Fruit fly (Drosophila melanogaster) whole organism, embryonic: ENCODE results near the gene woc.
A peak's percentile ranks its signal among the peaks of the same experiment; 100 is the strongest.

Experiments
- Aef1 ChIP-seq: fragments of 200-800 bp; sonication (Bioruptor generic); IDR thresholded peaks from 3 replicates; pipeline ENCODE4 v1.3.6; 2022; ENCODE audit warnings: missing biosample characterization, missing genetic modification characterization
- B-H1 ChIP-seq: fragments of 200-800 bp; sonication (Bioruptor generic); IDR thresholded peaks from 3 replicates; pipeline ENCODE4 v1.3.6; 2022; ENCODE audit warnings: missing biosample characterization, missing genetic modification characterization
- BEAF-32 ChIP-seq: fragments of 200-800 bp; sonication (Bioruptor generic); optimal IDR thresholded peaks from 3 replicates; lab custom pipeline; 2017; ENCODE audit warnings: missing biosample characterization, missing genetic modification characterization, mild to moderate bottlenecking, moderate library complexity, missing genetic modification reagents
- CG10366 ChIP-seq: fragments of 200-800 bp; sonication (Bioruptor generic); IDR thresholded peaks from 2 replicates; pipeline ENCODE4 v1.3.6; 2022; ENCODE audit warnings: missing biosample characterization, missing genetic modification characterization
- CG10431 ChIP-seq: fragments of 200-800 bp; sonication (Bioruptor generic); optimal IDR thresholded peaks from 3 replicates; lab custom pipeline; 2018; ENCODE audit warnings: missing biosample characterization, mild to moderate bottlenecking, missing genetic modification characterization
- CG10462 ChIP-seq: fragments of 200-800 bp; sonication (Bioruptor generic); optimal IDR thresholded peaks from 2 replicates; lab custom pipeline; 2016; ENCODE audit warnings: missing biosample characterization, missing genetic modification characterization
- CG10979 ChIP-seq: fragments of 200-800 bp; sonication (Bioruptor generic); optimal IDR thresholded peaks from 2 replicates; lab custom pipeline; 2018; ENCODE audit warnings: missing biosample characterization, mild to moderate bottlenecking, missing genetic modification characterization, moderate library complexity
- CG11723 ChIP-seq: fragments of 200-800 bp; sonication (Bioruptor generic); optimal IDR thresholded peaks from 2 replicates; lab custom pipeline; 2017; ENCODE audit warnings: missing biosample characterization, mild to moderate bottlenecking, missing genetic modification characterization
- CG12155 ChIP-seq: fragments of 200-800 bp; sonication (Bioruptor generic); optimal IDR thresholded peaks from 3 replicates; lab custom pipeline; 2016; ENCODE audit warnings: missing biosample characterization, missing genetic modification characterization
- CG12299 ChIP-seq: fragments of 200-800 bp; sonication (Bioruptor generic); optimal IDR thresholded peaks from 2 replicates; lab custom pipeline; 2018; ENCODE audit warnings: missing biosample characterization, mild to moderate bottlenecking, missing genetic modification characterization
- CG14860 ChIP-seq: fragments of 200-800 bp; sonication (Bioruptor generic); IDR thresholded peaks from 3 replicates; pipeline ENCODE4 v1.3.6; 2022; ENCODE audit warnings: missing biosample characterization, missing genetic modification characterization; ENCODE audit not compliant: partially characterized antibody
- CG1792 ChIP-seq: fragments of 200-800 bp; sonication (Bioruptor generic); optimal IDR thresholded peaks from 2 replicates; lab custom pipeline; 2016; ENCODE audit warnings: missing biosample characterization, missing genetic modification characterization
- CG2116 ChIP-seq: fragments of 200-800 bp; sonication (Bioruptor generic); optimal IDR thresholded peaks from 3 replicates; lab custom pipeline; 2018; ENCODE audit warnings: missing biosample characterization, mild to moderate bottlenecking, missing genetic modification characterization
- CG31441 ChIP-seq: fragments of 200-800 bp; sonication (Bioruptor generic); IDR thresholded peaks from 2 replicates; pipeline ENCODE4 v1.3.6; 2022; ENCODE audit warnings: missing biosample characterization, missing genetic modification characterization
- CG34224 ChIP-seq: fragments of 200-800 bp; sonication (Bioruptor generic); IDR thresholded peaks from 3 replicates; pipeline ENCODE4 v1.3.6; 2022; ENCODE audit warnings: missing biosample characterization, missing genetic modification characterization; ENCODE audit not compliant: partially characterized antibody
- CG3838 ChIP-seq: fragments of 200-800 bp; sonication (Bioruptor generic); optimal IDR thresholded peaks from 3 replicates; lab custom pipeline; 2016; ENCODE audit warnings: missing biosample characterization, missing genetic modification characterization
- CG4360 ChIP-seq: fragments of 200-800 bp; sonication (Bioruptor generic); IDR thresholded peaks from 2 replicates; pipeline ENCODE4 v1.3.6; 2022; ENCODE audit warnings: missing biosample characterization, missing genetic modification characterization
- CG4404 ChIP-seq: fragments of 200-800 bp; sonication (Bioruptor generic); IDR thresholded peaks from 2 replicates; pipeline ENCODE4 v1.3.6; 2022; ENCODE audit warnings: missing biosample characterization, missing genetic modification characterization
- CG7786 ChIP-seq: fragments of 200-800 bp; sonication (Bioruptor generic); optimal IDR thresholded peaks from 2 replicates; lab custom pipeline; 2016; ENCODE audit warnings: missing biosample characterization, missing genetic modification characterization
- CG8089 ChIP-seq: fragments of 200-800 bp; sonication (Bioruptor generic); optimal IDR thresholded peaks from 3 replicates; lab custom pipeline; 2016; ENCODE audit warnings: missing biosample characterization, missing genetic modification characterization
- CG8478 ChIP-seq: fragments of >200 bp; optimal IDR thresholded peaks from 2 replicates; lab custom pipeline; 2018
- CG8924 ChIP-seq: fragments of 200-800 bp; optimal IDR thresholded peaks from 3 replicates; lab custom pipeline; 2019; ENCODE audit warnings: missing biosample characterization, mild to moderate bottlenecking, missing genetic modification characterization, moderate library complexity
- CG9437 ChIP-seq: fragments of 200-800 bp; sonication (Bioruptor generic); optimal IDR thresholded peaks from 2 replicates; lab custom pipeline; 2018; ENCODE audit warnings: missing biosample characterization, mild to moderate bottlenecking, missing genetic modification characterization
- CTCF ChIP-seq: fragments of 200-800 bp; sonication (Bioruptor generic); optimal IDR thresholded peaks from 2 replicates; lab custom pipeline; 2017; ENCODE audit warnings: missing biosample characterization, mild to moderate bottlenecking, missing genetic modification characterization, moderate library complexity
- Dp ChIP-seq: fragments of 200-800 bp; sonication (Bioruptor generic); optimal IDR thresholded peaks from 2 replicates; lab custom pipeline; 2018; ENCODE audit warnings: missing biosample characterization, mild to moderate bottlenecking, missing genetic modification characterization, moderate library complexity
- Elba2 ChIP-seq: fragments of 200-800 bp; sonication (Bioruptor generic); optimal IDR thresholded peaks from 3 replicates; lab custom pipeline; 2016; ENCODE audit warnings: missing biosample characterization, missing genetic modification characterization
- Fer3 ChIP-seq: fragments of 200-800 bp; sonication (Bioruptor generic); optimal IDR thresholded peaks from 2 replicates; lab custom pipeline; 2018; ENCODE audit warnings: missing biosample characterization, mild to moderate bottlenecking, missing genetic modification characterization, moderate library complexity
- HmgD ChIP-seq: fragments of 200-800 bp; sonication (Bioruptor generic); optimal IDR thresholded peaks from 3 replicates; lab custom pipeline; 2016; ENCODE audit warnings: missing biosample characterization, missing genetic modification characterization
- Hsf ChIP-seq: fragments of 200-800 bp; sonication (Bioruptor generic); optimal IDR thresholded peaks from 3 replicates; lab custom pipeline; 2016; ENCODE audit warnings: missing biosample characterization, missing genetic modification characterization
- Kr ChIP-seq: fragments of 200-800 bp; sonication (Bioruptor generic); optimal IDR thresholded peaks from 2 replicates; lab custom pipeline; 2017; ENCODE audit warnings: missing biosample characterization, mild to moderate bottlenecking, missing genetic modification characterization
- Med ChIP-seq: fragments of 200-800 bp; sonication (Bioruptor generic); peaks from one replicate; lab custom pipeline; 2016; ENCODE audit warnings: missing biosample characterization, missing genetic modification characterization, mild to moderate bottlenecking, inconsistent platforms, moderate library complexity
- NK7.1 ChIP-seq: fragments of 200-800 bp; sonication (Bioruptor generic); optimal IDR thresholded peaks from 3 replicates; lab custom pipeline; 2016; ENCODE audit warnings: missing biosample characterization, missing genetic modification characterization
- bbx ChIP-seq: fragments of 200-800 bp; sonication (Bioruptor generic); IDR thresholded peaks from 2 replicates; pipeline ENCODE4 v1.3.6; 2022; ENCODE audit warnings: missing biosample characterization, missing genetic modification characterization; ENCODE audit not compliant: partially characterized antibody
- bsh ChIP-seq, 2 experiments: fragments of 200-800 bp; sonication (Bioruptor generic); optimal IDR thresholded peaks; 2 replicates each; lab custom pipeline; 2017 to 2018; ENCODE audit warnings: mild to moderate bottlenecking in 2 of 2, missing biosample characterization in 2 of 2, missing genetic modification characterization in 2 of 2, moderate library complexity in 1 of 2
- fd96Cb ChIP-seq: fragments of 200-800 bp; sonication (Bioruptor generic); optimal IDR thresholded peaks from 2 replicates; lab custom pipeline; 2018; ENCODE audit warnings: missing biosample characterization, mild to moderate bottlenecking, missing genetic modification characterization, moderate library complexity
- hbn ChIP-seq: fragments of 200-800 bp; sonication (Bioruptor generic); IDR thresholded peaks from 2 replicates; pipeline ENCODE4 v1.3.6; 2022; ENCODE audit warnings: missing biosample characterization, missing genetic modification characterization; ENCODE audit not compliant: partially characterized antibody
- her ChIP-seq: fragments of 200-800 bp; sonication (Bioruptor generic); optimal IDR thresholded peaks from 2 replicates; lab custom pipeline; 2016; ENCODE audit warnings: missing biosample characterization, missing genetic modification characterization
- insv ChIP-seq, 2 experiments: fragments of 200-800 bp; sonication (Bioruptor generic); optimal IDR thresholded peaks; 3 replicates each; lab custom pipeline; 2016 to 2018; ENCODE audit warnings: missing biosample characterization in 2 of 2, missing genetic modification characterization in 2 of 2
- klu ChIP-seq: fragments of 200-800 bp; sonication (Bioruptor generic); IDR thresholded peaks from 2 replicates; pipeline ENCODE4 v1.3.6; 2022; ENCODE audit warnings: missing biosample characterization, missing genetic modification characterization
- lab ChIP-seq: fragments of 200-800 bp; sonication (Bioruptor generic); optimal IDR thresholded peaks from 3 replicates; lab custom pipeline; 2017; ENCODE audit warnings: missing biosample characterization, missing genetic modification characterization, mild to moderate bottlenecking, moderate library complexity, missing genetic modification reagents
- maf-S ChIP-seq: fragments of 200-800 bp; sonication (Bioruptor generic); optimal IDR thresholded peaks from 2 replicates; lab custom pipeline; 2016; ENCODE audit warnings: missing biosample characterization, missing genetic modification characterization
- nmo ChIP-seq: fragments of 200-800 bp; sonication (Bioruptor generic); optimal IDR thresholded peaks from 2 replicates; lab custom pipeline; 2018; ENCODE audit warnings: missing biosample characterization, mild to moderate bottlenecking, missing genetic modification characterization, moderate library complexity
- nom ChIP-seq: fragments of 200-800 bp; sonication (Bioruptor generic); optimal IDR thresholded peaks from 2 replicates; lab custom pipeline; 2017; ENCODE audit warnings: missing biosample characterization, missing genetic modification characterization, mild to moderate bottlenecking, moderate library complexity, missing genetic modification reagents
- sens ChIP-seq: fragments of 200-800 bp; sonication (Bioruptor generic); peaks from one replicate; lab custom pipeline; 2016; ENCODE audit warnings: missing biosample characterization, missing genetic modification characterization
- sim ChIP-seq: fragments of 200-800 bp; sonication (Bioruptor generic); IDR thresholded peaks from 2 replicates; pipeline ENCODE4 v1.3.6; 2022; ENCODE audit warnings: missing biosample characterization, missing genetic modification characterization
- sisA ChIP-seq: fragments of 200-800 bp; sonication (Bioruptor generic); IDR thresholded peaks from 2 replicates; pipeline ENCODE4 v1.3.6; 2022; ENCODE audit warnings: missing biosample characterization, missing genetic modification characterization
- ssp ChIP-seq: fragments of 200-800 bp; sonication (Bioruptor generic); IDR thresholded peaks from 2 replicates; pipeline ENCODE4 v1.3.6; 2022; ENCODE audit warnings: missing biosample characterization, missing genetic modification characterization
- tgo ChIP-seq: fragments of 200-800 bp; sonication (Bioruptor generic); IDR thresholded peaks from 3 replicates; pipeline ENCODE4 v1.3.6; 2022; ENCODE audit warnings: missing biosample characterization, missing genetic modification characterization
- wek ChIP-seq: fragments of 200-800 bp; sonication (Bioruptor generic); optimal IDR thresholded peaks from 3 replicates; lab custom pipeline; 2018; ENCODE audit warnings: missing biosample characterization, mild to moderate bottlenecking, missing genetic modification characterization, moderate library complexity
- zen2 ChIP-seq: fragments of 200-800 bp; sonication (Bioruptor generic); IDR thresholded peaks from 3 replicates; pipeline ENCODE4 v1.3.6; 2022; ENCODE audit warnings: missing biosample characterization, missing genetic modification characterization; ENCODE audit not compliant: partially characterized antibody

Gene woc

DNA sequence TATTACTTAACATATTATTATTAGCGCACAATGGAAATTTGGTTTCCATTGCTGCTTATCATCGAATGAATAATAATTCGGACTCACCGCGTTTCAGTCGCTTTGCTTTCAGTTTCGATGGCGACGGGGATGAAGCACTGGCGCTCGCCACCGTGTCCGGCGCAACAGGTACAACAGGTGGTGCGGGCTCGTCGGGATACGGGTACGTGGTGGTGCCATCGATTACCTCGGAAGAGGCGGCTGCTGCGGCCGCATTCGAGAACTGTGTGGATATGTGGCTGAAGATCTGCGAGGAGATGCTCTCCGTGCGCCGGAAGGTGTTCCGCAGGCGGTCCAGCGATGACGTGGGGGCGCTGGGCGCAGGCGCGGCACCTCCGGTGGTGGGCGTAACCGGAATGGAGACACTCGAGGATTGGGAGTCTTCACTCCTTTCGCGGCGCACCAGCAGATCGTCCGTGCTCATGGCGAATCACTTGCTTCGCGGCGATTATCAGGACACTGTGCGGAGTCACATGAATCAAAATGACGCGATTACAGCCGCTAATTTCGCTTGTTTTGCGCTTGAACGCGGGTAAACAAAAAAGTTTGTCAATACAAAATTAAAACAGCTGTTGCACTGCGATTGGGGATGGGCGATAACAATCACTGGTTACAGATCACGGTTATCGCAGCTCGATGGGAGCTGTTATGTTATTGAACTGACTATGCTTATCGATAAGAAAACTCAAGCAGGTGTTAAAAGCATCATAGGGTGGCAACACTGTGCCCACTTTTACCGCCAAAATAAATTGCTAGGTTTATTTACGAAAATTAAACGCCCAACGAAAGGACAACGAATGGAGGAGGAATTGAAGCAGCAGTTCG, 25.2 kb downstream of the woc start, which contains the start of the genes CG31064 and PolA2 (continued):
- TF ChIP-seq bbx (GFP tag; lab: Robert Waterston, UW) = peak; percentile 89
- TF ChIP-seq CG8089 = no peak
- 0 out of 2 replicates have a peak, but pooled peaks have one; percentile 30 for TF ChIP-seq ssp
- peak; percentile 69 for TF ChIP-seq hbn
- TF ChIP-seq sens (GFP tag; lab: Kevin White, UChicago) = peak; percentile 72
- no peak for TF ChIP-seq CG10366 (GFP tag; lab: Robert Waterston, UW)
- no peak for TF ChIP-seq bsh (GFP tag; optimal IDR thresholded peaks at IDR 0.05; lab: Kevin White, UChicago)
- TF ChIP-seq NK7.1 = no peak
- no peak for TF ChIP-seq wek
- peak; percentile 9 for TF ChIP-seq CG8924 (tag; lab: Kevin White, UChicago)
- TF ChIP-seq Hsf (GFP tag; lab: Kevin White, UChicago) = peak; percentile 3
- TF ChIP-seq CG12155 = peak; percentile 8
- TF ChIP-seq nom = no peak
- TF ChIP-seq CTCF (GFP tag; lab: Kevin White, UChicago) = peak; percentile 14
- no peak for TF ChIP-seq CG3838
- no peak for TF ChIP-seq her (GFP tag; lab: Kevin White, UChicago)
- no peak for TF ChIP-seq B-H1 (GFP tag; lab: Robert Waterston, UW)
- peak; percentile 58 for TF ChIP-seq HmgD
- 0 out of 2 replicates have a peak, but pooled peaks have one; percentile 28 for TF ChIP-seq CG4404 (GFP tag; lab: Robert Waterston, UW)
- TF ChIP-seq CG10462 (GFP tag; lab: Kevin White, UChicago) = no peak
- no peak for TF ChIP-seq CG7786 (GFP tag; lab: Kevin White, UChicago)
- peak; percentile 25 for TF ChIP-seq nmo (GFP tag; lab: Kevin White, UChicago)
- no peak for TF ChIP-seq sisA
- no peak for TF ChIP-seq CG4360 (GFP tag; lab: Robert Waterston, UW)
- peak; percentile 0 for TF ChIP-seq Elba2 (GFP tag; lab: Kevin White, UChicago)
- TF ChIP-seq CG10979 (tag; lab: Kevin White, UChicago) = no peak
- no peak for TF ChIP-seq insv (GFP tag; optimal IDR thresholded peaks at IDR 0.05; lab: Kevin White, UChicago)
- TF ChIP-seq BEAF-32 (GFP tag; lab: Kevin White, UChicago) = peak; percentile 70
- no peak for TF ChIP-seq CG1792 (GFP tag; lab: Kevin White, UChicago)
- no peak for TF ChIP-seq CG8478 (lab: Kevin White, UChicago)
- peak; percentile 88 for TF ChIP-seq Med (GFP tag; lab: Kevin White, UChicago)
- TF ChIP-seq CG9437 (GFP tag; lab: Kevin White, UChicago) = no peak
- TF ChIP-seq CG14860 (GFP tag; lab: Robert Waterston, UW) = peak; percentile 79; the same call in 2 of the 3 replicates
- peak; percentile 89 for TF ChIP-seq CG34224
- TF ChIP-seq Fer3 (tag; lab: Kevin White, UChicago) = no peak
- TF ChIP-seq CG12299 (tag; lab: Kevin White, UChicago) = no peak
- TF ChIP-seq CG11723 = no peak
- no peak for TF ChIP-seq maf-S (GFP tag; lab: Kevin White, UChicago)
- TF ChIP-seq klu (GFP tag; lab: Robert Waterston, UW) = no peak
- no peak for TF ChIP-seq sim
- TF ChIP-seq lab (GFP tag; lab: Kevin White, UChicago) = no peak
- no peak for TF ChIP-seq fd96Cb (tag; lab: Kevin White, UChicago)
- peak; percentile 89 for TF ChIP-seq Dp (GFP tag; lab: Kevin White, UChicago)
- TF ChIP-seq Kr = no peak
- TF ChIP-seq CG31441 (GFP tag; lab: Robert Waterston, UW) = peak; percentile 69
- TF ChIP-seq CG2116 (GFP tag; lab: Kevin White, UChicago) = peak; percentile 91
- TF ChIP-seq zen2 (GFP tag; lab: Robert Waterston, UW) = peak; percentile 90
- TF ChIP-seq tgo (GFP tag; lab: Robert Waterston, UW) = no peak
- TF ChIP-seq Aef1 (GFP tag; lab: Robert Waterston, UW) = no peak
- no peak for TF ChIP-seq CG10431 (GFP tag; lab: Kevin White, UChicago)
